Worm (Caenorhabditis elegans): ENCODE measurements around the gene srb-12.

Gene srb-12

ce11 chrII:5154540-5154939, at the start of gene srb-12:
Gene srb-12 (minus strand): TSS chrII:5154640.
- no peak for TF ChIP-seq ama-1 (optimal IDR thresholded peaks at IDR 0.05)
- TF ChIP-seq nhr-12 (tag; optimal IDR thresholded peaks at IDR 0.05) = no peak
- TF ChIP-seq mab-5 (tag; optimal IDR thresholded peaks at IDR 0.05) = no peak
- TF ChIP-seq unc-55 (GFP tag; optimal IDR thresholded peaks at IDR 0.05) = no peak
- TF ChIP-seq unc-62 (GFP tag; optimal IDR thresholded peaks at IDR 0.05) = no peak
- TF ChIP-seq nhr-23 (tag; optimal IDR thresholded peaks at IDR 0.05) = no peak
- TF ChIP-seq unc-39 (tag; optimal IDR thresholded peaks at IDR 0.05) = no peak
- no peak for TF ChIP-seq nhr-6 (tag; optimal IDR thresholded peaks at IDR 0.05)
- TF ChIP-seq Y55F3AM.14 (GFP tag; optimal IDR thresholded peaks at IDR 0.05) = no peak
- TF ChIP-seq ZK546.5 (tag; optimal IDR thresholded peaks at IDR 0.05) = no peak

DNA sequence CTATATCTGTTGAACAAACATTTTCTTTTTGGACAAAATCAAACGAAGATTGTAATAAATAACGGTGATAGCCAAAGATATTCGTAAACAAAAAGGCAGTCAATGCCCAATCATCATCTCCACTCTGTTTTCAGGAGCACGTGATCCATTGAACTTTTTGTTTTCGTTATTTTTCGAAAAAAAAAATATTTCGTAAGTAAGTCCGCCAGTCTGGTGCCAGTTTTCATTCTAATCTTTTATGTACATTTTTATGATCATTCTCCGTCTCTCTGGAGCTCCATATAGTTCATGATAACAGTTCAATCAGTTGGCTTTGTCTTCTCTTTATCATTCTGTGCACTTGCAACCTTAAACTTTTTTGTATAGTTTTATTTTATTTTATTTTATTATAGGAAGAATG, 48.5 kb upstream of the srb-12 start, which contains the start of gene ampd-1:
Gene ampd-1, plus strand, starts transcription at position 393 of the 400 bp plus-strand sequence.
- TF ChIP-seq fos-1 (tag; optimal IDR thresholded peaks at IDR 0.05) (peak; percentile 60), snpc-4 (tag; optimal IDR thresholded peaks at IDR 0.05) (no peak), C34F6.9 (tag; optimal IDR thresholded peaks at IDR 0.05) (peak; percentile 38), ztf-11 (tag; optimal IDR thresholded peaks at IDR 0.05) (no peak), skn-1 (tag; optimal IDR thresholded peaks at IDR 0.05) (peak; percentile 6), lin-11 (tag; optimal IDR thresholded peaks at IDR 0.05) (no peak), sma-3 (GFP tag; optimal IDR thresholded peaks at IDR 0.05) (peak; percentile 16), gmeb-1 (tag; optimal IDR thresholded peaks at IDR 0.05) (peak; percentile 24), sma-9 (GFP tag; optimal IDR thresholded peaks at IDR 0.05) (peak; percentile 30), sma-9 (tag; optimal IDR thresholded peaks at IDR 0.05) (no peak), nhr-77 (tag; optimal IDR thresholded peaks at IDR 0.05) (no peak), R02D3.7 (tag; optimal IDR thresholded peaks at IDR 0.05) (no peak), nhr-11 (tag; optimal IDR thresholded peaks at IDR 0.05) (no peak), nhr-129 (tag; optimal IDR thresholded peaks at IDR 0.05) (peak; percentile 47), lin-13 (GFP tag; optimal IDR thresholded peaks at IDR 0.05) (no peak), nhr-6 (tag; optimal IDR thresholded peaks at IDR 0.05) (no peak), sem-4 (tag; optimal IDR thresholded peaks at IDR 0.05) (no peak), nhr-25 (tag; optimal IDR thresholded peaks at IDR 0.05) (no peak), F13H6.1 (tag; optimal IDR thresholded peaks at IDR 0.05) (peak; percentile 27), zag-1 (tag; optimal IDR thresholded peaks at IDR 0.05) (no peak)

DNA sequence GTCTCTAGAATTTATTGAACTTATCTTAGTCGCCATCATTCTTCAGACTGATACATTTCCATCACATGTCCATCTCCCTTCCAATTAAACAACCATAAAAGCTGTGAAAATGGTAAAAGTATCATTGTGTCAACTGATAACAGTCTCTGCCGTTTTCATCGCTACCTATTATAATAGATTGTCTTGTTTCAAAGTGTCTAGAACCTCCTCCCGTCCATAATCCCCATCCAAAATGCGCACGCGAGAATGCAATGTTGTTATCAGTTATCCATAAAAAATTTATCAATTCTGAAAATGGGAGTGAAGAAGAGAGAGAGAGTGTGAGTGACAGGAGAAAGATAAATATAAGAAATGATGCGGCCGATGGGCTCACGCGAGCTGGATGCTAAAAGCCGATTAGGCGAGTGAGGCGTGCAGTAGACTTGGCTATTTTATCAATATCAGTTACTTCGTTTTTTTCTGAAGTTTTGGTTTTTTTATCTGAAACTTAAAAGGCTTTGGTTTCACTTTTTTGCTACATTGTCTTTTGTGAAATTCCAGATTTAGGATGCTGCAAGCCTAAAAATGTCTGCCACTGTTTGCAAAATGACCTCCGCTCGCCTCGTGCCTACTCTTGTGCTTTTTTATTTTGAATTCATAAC, 47.6 kb upstream of the srb-12 start:
- TF ChIP-seq sma-3 (GFP tag; optimal IDR thresholded peaks at IDR 0.05) (peak; percentile 47), alr-1 (tag; optimal IDR thresholded peaks at IDR 0.05) (no peak), elt-1 (tag; optimal IDR thresholded peaks at IDR 0.05) (no peak), ztf-11 (tag; optimal IDR thresholded peaks at IDR 0.05) (no peak), C34F6.9 (tag; optimal IDR thresholded peaks at IDR 0.05) (no peak), fos-1 (tag; optimal IDR thresholded peaks at IDR 0.05) (peak; percentile 81), lsy-2 (tag; optimal IDR thresholded peaks at IDR 0.05) (peak in 1 of 2 experiments; percentile 6), sma-9 (GFP tag; optimal IDR thresholded peaks at IDR 0.05) (peak; percentile 32), sma-9 (tag; optimal IDR thresholded peaks at IDR 0.05) (no peak), mbf-1 (tag; optimal IDR thresholded peaks at IDR 0.05) (no peak), snpc-4 (tag; optimal IDR thresholded peaks at IDR 0.05) (peak; percentile 19), nhr-129 (tag; optimal IDR thresholded peaks at IDR 0.05) (peak; percentile 15), F13H6.1 (tag; optimal IDR thresholded peaks at IDR 0.05) (peak; percentile 59), ZK546.5 (tag; optimal IDR thresholded peaks at IDR 0.05) (no peak), skn-1 (tag; optimal IDR thresholded peaks at IDR 0.05) (peak; percentile 17), mdl-1 (tag; optimal IDR thresholded peaks at IDR 0.05) (peak in 1 of 2 experiments; percentile 38), gmeb-1 (tag; optimal IDR thresholded peaks at IDR 0.05) (peak; percentile 58), mab-5 (tag; optimal IDR thresholded peaks at IDR 0.05) (no peak)

ce11 chrII:5200987-5201582, 46.6 kb upstream of the srb-12 start:
- TF ChIP-seq elt-1 (tag; optimal IDR thresholded peaks at IDR 0.05) = no peak
- peak; percentile 55 for TF ChIP-seq nhr-129 (tag; optimal IDR thresholded peaks at IDR 0.05)
- no peak for TF ChIP-seq sma-3 (GFP tag; optimal IDR thresholded peaks at IDR 0.05)
- no peak for TF ChIP-seq Y55F3AM.14 (GFP tag; optimal IDR thresholded peaks at IDR 0.05)
- peak in 1 of 2 experiments; percentile 72 for TF ChIP-seq lsy-2 (tag; optimal IDR thresholded peaks at IDR 0.05)
- peak; percentile 6 for TF ChIP-seq snpc-4 (tag; optimal IDR thresholded peaks at IDR 0.05)
- peak; percentile 60 for TF ChIP-seq F13H6.1 (tag; optimal IDR thresholded peaks at IDR 0.05)
- peak; percentile 33 for TF ChIP-seq sma-9 (GFP tag; optimal IDR thresholded peaks at IDR 0.05)
- TF ChIP-seq sma-9 (tag; optimal IDR thresholded peaks at IDR 0.05) = no peak
- TF ChIP-seq fos-1 (tag; optimal IDR thresholded peaks at IDR 0.05) = peak; percentile 3
- peak; percentile 29 for TF ChIP-seq blmp-1 (tag; optimal IDR thresholded peaks at IDR 0.05; ENCODE audit: insufficient read depth)
- TF ChIP-seq unc-39 (tag; optimal IDR thresholded peaks at IDR 0.05) = no peak
- peak; percentile 58 for TF ChIP-seq ama-1 (optimal IDR thresholded peaks at IDR 0.05)
- TF ChIP-seq unc-55 (GFP tag; optimal IDR thresholded peaks at IDR 0.05) = peak; percentile 49
- TF ChIP-seq nhr-6 (tag; optimal IDR thresholded peaks at IDR 0.05) = peak; percentile 51
- peak; percentile 72 for TF ChIP-seq C34F6.9 (tag; optimal IDR thresholded peaks at IDR 0.05)
- peak; percentile 48 for TF ChIP-seq dmd-4 (tag; optimal IDR thresholded peaks at IDR 0.05)

Measured in whole organism, L2 larva.